Worm (Caenorhabditis elegans): Measurements from ENCODE around the gene scl-8.

DNA sequence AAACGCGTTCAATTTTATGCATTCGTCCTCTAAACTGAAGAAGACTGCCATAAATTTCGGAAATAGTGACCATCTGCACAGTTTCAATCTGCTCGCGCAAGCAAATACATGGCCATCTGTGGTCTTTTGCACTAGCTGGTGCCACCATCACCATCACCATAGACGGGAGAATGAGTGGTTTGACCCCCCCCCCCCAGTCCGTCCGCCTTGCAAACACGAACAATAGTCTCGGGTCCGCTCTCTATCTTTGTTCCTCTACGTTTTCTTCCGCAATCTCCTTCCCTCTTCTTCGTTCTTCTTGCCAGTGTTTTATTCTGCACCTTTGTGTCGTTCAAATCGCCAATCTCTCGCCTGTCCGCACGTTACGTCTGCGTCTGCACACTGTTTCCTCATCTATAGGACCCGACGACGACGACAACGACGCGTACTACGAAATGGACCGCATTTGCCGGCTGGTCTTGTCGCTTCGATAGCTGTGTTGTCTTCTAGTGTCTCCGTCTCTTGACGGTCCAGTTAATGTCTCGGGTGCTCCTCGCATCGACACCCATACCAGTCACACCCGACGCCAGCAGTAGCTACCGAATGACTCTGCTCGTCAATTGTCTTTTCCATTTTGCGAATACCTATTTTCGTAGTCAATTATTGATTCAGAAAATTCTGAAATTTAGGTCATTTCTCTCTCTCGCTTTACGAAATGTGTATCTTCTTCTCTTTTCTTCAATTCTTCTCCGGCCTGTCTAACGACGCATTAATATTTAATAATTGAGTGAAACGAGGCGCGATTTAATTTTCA lies 41.7 kb upstream of the scl-8 start:
- TF ChIP-seq unc-130 (tag; optimal IDR thresholded peaks at IDR 0.05) (no peak), jun-1 (tag; optimal IDR thresholded peaks at IDR 0.05) (no peak), egl-27 (tag; optimal IDR thresholded peaks at IDR 0.05) (no peak), nhr-12 (tag; optimal IDR thresholded peaks at IDR 0.05) (no peak)
